Worm (Caenorhabditis elegans) whole organism, young adult: ENCODE results near the gene ptr-6.

ENCODE experiments used
- B0035.1 ChIP-seq: sonication (generic microtip); optimal IDR thresholded peaks from 2 replicates; lab custom pipeline; 2016; ENCODE audit warnings: missing genetic modification characterization, mild to moderate bottlenecking, missing compliant biosample characterization, missing genotype, missing genetic modification reagents
- B0261.1 ChIP-seq: sonication (generic microtip); optimal IDR thresholded peaks from 2 replicates; lab custom pipeline; 2016; ENCODE audit warnings: mild to moderate bottlenecking, missing genetic modification characterization, moderate library complexity, missing compliant biosample characterization
- B0336.3 ChIP-seq: fragments of 200-800 bp; sonication (Bioruptor generic); IDR thresholded peaks from 2 replicates; pipeline ENCODE4 v1.3.6; 2022; ENCODE audit warnings: missing genetic modification characterization, missing compliant biosample characterization
- D2030.7 ChIP-seq: fragments of 200-800 bp; sonication (Bioruptor generic); IDR thresholded peaks from 2 replicates; pipeline ENCODE4 v1.3.6; 2022; ENCODE audit warnings: missing genetic modification reagents, missing genetic modification characterization, missing compliant biosample characterization
- F22D6.2 ChIP-seq: sonication (generic microtip); optimal IDR thresholded peaks from 2 replicates; lab custom pipeline; 2016; ENCODE audit warnings: mild to moderate bottlenecking, missing genetic modification characterization, missing compliant biosample characterization
- K11D2.4 ChIP-seq: fragments of 200-800 bp; sonication (Bioruptor generic); IDR thresholded peaks from 2 replicates; pipeline ENCODE4 v1.3.6; 2022; ENCODE audit warnings: missing genetic modification reagents, missing genetic modification characterization, missing compliant biosample characterization
- Y53F4B.3 ChIP-seq: fragments of 200-800 bp; sonication (Bioruptor generic); IDR thresholded peaks from 2 replicates; pipeline ENCODE4 v1.3.6; 2022; ENCODE audit warnings: missing genetic modification reagents, missing genetic modification characterization, missing compliant biosample characterization
- Y53G8AR.9 ChIP-seq: fragments of 200-800 bp; sonication (Bioruptor generic); conservative IDR thresholded peaks from 2 replicates; pipeline ENCODE4 v1.3.6; 2022; ENCODE audit warnings: missing genetic modification reagents, missing genetic modification characterization, missing compliant biosample characterization
- Y56A3A.18 ChIP-seq: fragments of 200-800 bp; sonication (Bioruptor generic); IDR thresholded peaks from 2 replicates; pipeline ENCODE4 v1.3.6; 2022; ENCODE audit warnings: missing genetic modification reagents, missing genetic modification characterization, missing compliant biosample characterization
- akir-1 ChIP-seq: fragments of 200-800 bp; sonication (Bioruptor generic); optimal IDR thresholded peaks from 2 replicates; lab custom pipeline; 2018; ENCODE audit warnings: mild to moderate bottlenecking, missing genetic modification characterization, moderate library complexity, missing compliant biosample characterization
- aptf-3 ChIP-seq: fragments of 200-800 bp; sonication (Bioruptor generic); IDR thresholded peaks from 2 replicates; pipeline ENCODE4 v1.3.6; 2022; ENCODE audit warnings: missing genetic modification characterization, missing compliant biosample characterization
- atf-7 ChIP-seq: sonication (generic microtip); optimal IDR thresholded peaks from 2 replicates; lab custom pipeline; 2017; ENCODE audit warnings: mild to moderate bottlenecking, missing genetic modification characterization, missing compliant biosample characterization
- athp-1 ChIP-seq: sonication (generic microtip); optimal IDR thresholded peaks from 2 replicates; lab custom pipeline; 2017; ENCODE audit warnings: mild to moderate bottlenecking, missing genetic modification characterization, missing compliant biosample characterization
- attf-3 ChIP-seq: fragments of 200-800 bp; sonication (Bioruptor generic); conservative IDR thresholded peaks from 2 replicates; pipeline ENCODE4 v1.3.6; 2022; ENCODE audit warnings: missing genetic modification reagents, missing genetic modification characterization, missing compliant biosample characterization
- attf-6 ChIP-seq: fragments of 200-800 bp; sonication (Bioruptor generic); IDR thresholded peaks from 2 replicates; pipeline ENCODE4 v1.3.6; 2022; ENCODE audit warnings: missing genetic modification reagents, missing genetic modification characterization, missing compliant biosample characterization
- cebp-1 ChIP-seq, 2 experiments: fragments of 200-800 bp in 1 of 2; sonication (Bioruptor generic) in 1 of 2; sonication (generic microtip) in 1 of 2; IDR thresholded peaks in 1 of 2; optimal IDR thresholded peaks in 1 of 2; 2 replicates each; pipeline versions ENCODE4 v1.3.6 to Lab custom; 2017 to 2022; ENCODE audit warnings: missing compliant biosample characterization in 2 of 2, missing genetic modification characterization in 2 of 2, mild to moderate bottlenecking in 1 of 2, missing genetic modification reagents in 1 of 2, moderate library complexity in 1 of 2
- cebp-2 ChIP-seq: fragments of 200-800 bp; sonication (Bioruptor generic); IDR thresholded peaks from 2 replicates; pipeline ENCODE4 v1.3.6; 2022; ENCODE audit warnings: missing genetic modification characterization, missing compliant biosample characterization
- ceh-27 ChIP-seq: fragments of 200-800 bp; sonication (Bioruptor generic); optimal IDR thresholded peaks from 2 replicates; lab custom pipeline; 2018; ENCODE audit warnings: mild to moderate bottlenecking, missing genetic modification characterization, moderate library complexity, missing compliant biosample characterization
- chd-7 ChIP-seq: sonication (generic microtip); optimal IDR thresholded peaks from 2 replicates; lab custom pipeline; 2016; ENCODE audit warnings: mild to moderate bottlenecking, missing genetic modification characterization, moderate library complexity, missing compliant biosample characterization
- efl-1 ChIP-seq: fragments of 150-350 bp; optimal IDR thresholded peaks from 2 replicates; lab custom pipeline; 2014; ENCODE audit warnings: missing biosample characterization, missing genetic modification reagents, missing genetic modification characterization
- him-1 ChIP-seq: sonication (generic microtip); optimal IDR thresholded peaks from 2 replicates; lab custom pipeline; 2016; ENCODE audit warnings: missing genotype, missing genetic modification reagents, missing genetic modification characterization, missing compliant biosample characterization
- let-607 ChIP-seq, 2 experiments: fragments of 200-800 bp in 1 of 2; sonication (Bioruptor generic) in 1 of 2; sonication (generic microtip) in 1 of 2; optimal IDR thresholded peaks; 2 replicates each; lab custom pipeline; 2016 to 2018; ENCODE audit warnings: mild to moderate bottlenecking in 2 of 2, missing compliant biosample characterization in 2 of 2, missing genetic modification characterization in 2 of 2, moderate library complexity in 2 of 2, missing genotype in 1 of 2
- lin-40 ChIP-seq: sonication (generic microtip); optimal IDR thresholded peaks from 2 replicates; lab custom pipeline; 2016; ENCODE audit warnings: missing genetic modification characterization, mild to moderate bottlenecking, missing compliant biosample characterization, missing genotype, missing genetic modification reagents
- lin-54 ChIP-seq: fragments of 200-800 bp; sonication (Bioruptor generic); optimal IDR thresholded peaks from 2 replicates; lab custom pipeline; 2018; ENCODE audit warnings: mild to moderate bottlenecking, missing genetic modification characterization, missing compliant biosample characterization
- lsl-1 ChIP-seq: fragments of 200-800 bp; sonication (Bioruptor generic); optimal IDR thresholded peaks from 2 replicates; lab custom pipeline; 2018; ENCODE audit warnings: mild to moderate bottlenecking, missing genetic modification characterization, moderate library complexity, missing compliant biosample characterization
- madf-10 ChIP-seq: sonication (generic microtip); optimal IDR thresholded peaks from 2 replicates; lab custom pipeline; 2016; ENCODE audit warnings: mild to moderate bottlenecking, missing genetic modification characterization, missing compliant biosample characterization
- madf-3 ChIP-seq: fragments of 200-800 bp; sonication (Bioruptor generic); IDR thresholded peaks from 2 replicates; pipeline ENCODE4 v1.3.6; 2022; ENCODE audit warnings: missing genetic modification reagents, missing genetic modification characterization, missing compliant biosample characterization
- nhr-120 ChIP-seq: fragments of 200-800 bp; sonication (Bioruptor generic); IDR thresholded peaks from 2 replicates; pipeline ENCODE4 v1.3.6; 2022; ENCODE audit warnings: missing genetic modification characterization, missing compliant biosample characterization
- nhr-27 ChIP-seq: fragments of 200-800 bp; sonication (Bioruptor generic); optimal IDR thresholded peaks from 2 replicates; lab custom pipeline; 2018; ENCODE audit warnings: mild to moderate bottlenecking, missing genetic modification characterization, moderate library complexity, missing compliant biosample characterization
- nhr-80 ChIP-seq: sonication (generic microtip); optimal IDR thresholded peaks from 2 replicates; lab custom pipeline; 2016; ENCODE audit warnings: missing genetic modification characterization, missing compliant biosample characterization
- snpc-1.1 ChIP-seq: sonication (generic microtip); optimal IDR thresholded peaks from 2 replicates; lab custom pipeline; 2017; ENCODE audit warnings: missing genetic modification characterization, mild to moderate bottlenecking, missing compliant biosample characterization, antibody characterized with exemption, moderate library complexity, missing genotype, missing genetic modification reagents; ENCODE audit not compliant: insufficient read depth
- snpc-3.4 ChIP-seq: sonication (generic microtip); optimal IDR thresholded peaks from 2 replicates; lab custom pipeline; 2017; ENCODE audit warnings: missing genetic modification characterization, mild to moderate bottlenecking, missing compliant biosample characterization, antibody characterized with exemption, moderate library complexity, missing genotype, missing genetic modification reagents
- snpc-4 ChIP-seq, 5 experiments: fragments of 150-350 bp in 1 of 5; sonication (generic microtip) in 4 of 5; optimal IDR thresholded peaks; 2 replicates each; lab custom pipeline; 2014 to 2018; ENCODE audit warnings: missing genetic modification characterization in 5 of 5, missing biosample characterization in 3 of 5, antibody characterized with exemption in 2 of 5, mild to moderate bottlenecking in 2 of 5, missing compliant biosample characterization in 2 of 5, missing genotype in 2 of 5, moderate library complexity in 2 of 5, missing genetic modification reagents in 1 of 5
- sptf-2 ChIP-seq: fragments of 200-800 bp; sonication (Bioruptor generic); optimal IDR thresholded peaks from 2 replicates; lab custom pipeline; 2018; ENCODE audit warnings: mild to moderate bottlenecking, missing genetic modification characterization, missing compliant biosample characterization
- tlf-1 ChIP-seq: fragments of 200-800 bp; sonication (Bioruptor generic); optimal IDR thresholded peaks from 2 replicates; lab custom pipeline; 2018; ENCODE audit warnings: mild to moderate bottlenecking, missing genetic modification characterization, missing compliant biosample characterization
- unc-130 ChIP-seq: sonication (generic microtip); optimal IDR thresholded peaks from 2 replicates; lab custom pipeline; 2016; ENCODE audit warnings: missing genetic modification reagents, missing genetic modification characterization, missing compliant biosample characterization
- unc-62 ChIP-seq: fragments of 150-350 bp; optimal IDR thresholded peaks from 2 replicates; lab custom pipeline; 2014; ENCODE audit warnings: missing biosample characterization, missing genetic modification reagents, missing genetic modification characterization
- ztf-22 ChIP-seq: fragments of 200-800 bp; sonication (Bioruptor generic); optimal IDR thresholded peaks from 2 replicates; lab custom pipeline; 2018; ENCODE audit warnings: mild to moderate bottlenecking, missing genetic modification characterization, moderate library complexity, missing compliant biosample characterization
- ztf-6 ChIP-seq: fragments of 200-800 bp; sonication (Bioruptor generic); IDR thresholded peaks from 2 replicates; pipeline ENCODE4 v1.3.6; 2022; ENCODE audit warnings: missing genetic modification reagents, missing genetic modification characterization, missing compliant biosample characterization

ptr-6 gene

DNA sequence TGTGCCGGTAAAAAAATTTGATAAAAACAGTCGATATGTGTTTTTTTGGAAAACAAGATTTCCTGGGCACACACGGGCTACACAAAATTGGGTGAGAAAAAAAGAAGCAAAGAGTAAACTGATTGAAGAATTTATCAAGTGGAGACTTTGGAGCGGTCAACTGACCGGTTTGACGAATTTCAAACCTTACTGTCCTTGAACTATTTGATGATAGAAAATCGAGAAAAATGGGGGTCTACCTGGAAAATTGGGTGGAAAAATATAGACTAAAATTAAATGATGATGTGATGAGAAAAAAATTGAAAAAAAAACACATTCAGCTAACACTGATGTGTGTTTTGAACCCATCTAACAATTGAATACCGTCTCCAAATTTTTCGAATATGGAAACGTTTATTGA is 35.8 kb downstream of the ptr-6 start, which contains the start of gene C34F11.8:
TSS of gene C34F11.8 (minus strand) at position 135 of the 400 bp plus-strand sequence.
- no peak for TF ChIP-seq Y53F4B.3
- TF ChIP-seq Y56A3A.18 (GFP tag; lab: Robert Waterston, UW) = no peak
- no peak for TF ChIP-seq madf-3 (GFP tag; lab: Robert Waterston, UW)
- no peak for TF ChIP-seq snpc-1.1

- no peak for TF ChIP-seq efl-1 (GFP tag; lab: Kevin White, UChicago)
- no peak for TF ChIP-seq athp-1 (tag; lab: Kevin White, UChicago)
- no peak for TF ChIP-seq attf-6 (GFP tag; lab: Robert Waterston, UW)
- TF ChIP-seq ceh-27 (GFP tag; lab: Kevin White, UChicago) = no peak
Observed at ce11 chrII:5209122-5209521, 37.5 kb downstream of the ptr-6 start.

DNA sequence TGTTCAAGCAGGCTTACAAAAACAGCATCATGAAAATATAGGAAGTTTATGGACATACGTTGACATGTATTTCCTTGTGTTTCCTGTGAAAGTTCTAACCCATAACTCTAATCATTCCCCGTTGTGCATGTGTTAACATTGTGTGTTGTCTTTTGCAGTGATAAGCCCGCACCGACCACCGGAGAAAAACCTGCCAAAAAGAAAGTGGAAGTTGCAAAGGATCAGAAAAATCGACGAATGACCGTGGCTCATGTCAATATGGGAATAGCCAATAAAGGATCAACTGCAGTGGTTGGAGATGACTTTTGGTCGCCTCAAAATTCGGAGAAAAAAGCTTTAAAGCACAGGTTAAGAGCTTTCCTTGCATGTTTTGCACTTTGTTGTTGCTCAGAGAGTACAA is 41.4 kb downstream of the ptr-6 start:
- TF ChIP-seq unc-130 (GFP tag; lab: Kevin White, UChicago) (no peak), tlf-1 (GFP tag; lab: Kevin White, UChicago) (no peak), sptf-2 (GFP tag; lab: Kevin White, UChicago) (no peak), B0261.1 (tag; lab: Kevin White, UChicago) (no peak), snpc-3.4 (tag; lab: Kevin White, UChicago) (no peak), lsl-1 (no peak), B0035.1 (tag; lab: Kevin White, UChicago) (no peak), nhr-27 (tag; lab: Kevin White, UChicago) (no peak), lin-40 (no peak), him-1 (no peak), attf-6 (GFP tag; lab: Robert Waterston, UW) (no peak), attf-3 (no peak), D2030.7 (no peak), ceh-27 (GFP tag; lab: Kevin White, UChicago) (no peak), cebp-2 (no peak), atf-7 (tag; lab: Kevin White, UChicago) (no peak), lin-54 (GFP tag; lab: Kevin White, UChicago) (no peak), F22D6.2 (tag; lab: Kevin White, UChicago) (no peak)

DNA sequence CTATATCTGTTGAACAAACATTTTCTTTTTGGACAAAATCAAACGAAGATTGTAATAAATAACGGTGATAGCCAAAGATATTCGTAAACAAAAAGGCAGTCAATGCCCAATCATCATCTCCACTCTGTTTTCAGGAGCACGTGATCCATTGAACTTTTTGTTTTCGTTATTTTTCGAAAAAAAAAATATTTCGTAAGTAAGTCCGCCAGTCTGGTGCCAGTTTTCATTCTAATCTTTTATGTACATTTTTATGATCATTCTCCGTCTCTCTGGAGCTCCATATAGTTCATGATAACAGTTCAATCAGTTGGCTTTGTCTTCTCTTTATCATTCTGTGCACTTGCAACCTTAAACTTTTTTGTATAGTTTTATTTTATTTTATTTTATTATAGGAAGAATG is 43.7 kb downstream of the ptr-6 start, which contains the start of gene ampd-1:
TSS of gene ampd-1 (plus strand) at position 393 of the 400 bp plus-strand sequence.
- no peak for TF ChIP-seq aptf-3 (GFP tag; lab: Robert Waterston, UW)
- TF ChIP-seq nhr-80 (tag; lab: Kevin White, UChicago) = peak; percentile 47
- TF ChIP-seq akir-1 (GFP tag; lab: Kevin White, UChicago) = no peak
- peak; percentile 44; the same call in 1 of the 2 replicates for TF ChIP-seq cebp-1 (GFP tag; IDR thresholded peaks at IDR 0.05; lab: Robert Waterston, UW)
- peak; percentile 64 for TF ChIP-seq cebp-1 (tag; optimal IDR thresholded peaks at IDR 0.05; lab: Kevin White, UChicago)

ce11 chrII:5201922-5202562 is 44.6 kb downstream of the ptr-6 start:
- TF ChIP-seq snpc-4 (GFP tag; optimal IDR thresholded peaks at IDR 0.05; lab: Kevin White, UChicago) = no peak
- TF ChIP-seq snpc-4 (tag; optimal IDR thresholded peaks at IDR 0.05; lab: Kevin White, UChicago) = peak in 1 of 4 experiments; percentile 23
- TF ChIP-seq ztf-6 (GFP tag; lab: Robert Waterston, UW) = no peak
- no peak for TF ChIP-seq D2030.7
- TF ChIP-seq snpc-3.4 (tag; lab: Kevin White, UChicago) = no peak
- no peak for TF ChIP-seq attf-3
- 0 out of 2 replicates have a peak, but pooled peaks have one; percentile 25 for TF ChIP-seq Y53G8AR.9 (GFP tag; lab: Robert Waterston, UW)
- peak; percentile 85 for TF ChIP-seq ztf-22 (GFP tag; lab: Kevin White, UChicago)
- peak; percentile 21 to 73 for TF ChIP-seq let-607 (tag; optimal IDR thresholded peaks at IDR 0.05; lab: Kevin White, UChicago)
- peak; percentile 56 for TF ChIP-seq lin-40
- TF ChIP-seq K11D2.4 = no peak
- TF ChIP-seq madf-10 = peak; percentile 42
- TF ChIP-seq unc-62 (GFP tag; lab: Kevin White, UChicago) = peak; percentile 63
- TF ChIP-seq B0336.3 (GFP tag; lab: Robert Waterston, UW) = peak; percentile 45; the same call in 1 of the 2 replicates
- peak; percentile 84 for TF ChIP-seq atf-7 (tag; lab: Kevin White, UChicago)
- TF ChIP-seq nhr-120 (GFP tag; lab: Robert Waterston, UW) = no peak
- TF ChIP-seq chd-7 (tag; lab: Kevin White, UChicago) = peak; percentile 64
